Worm (Caenorhabditis elegans): ENCODE data around the gene K07H8.7.

The K07H8.7 gene

DNA sequence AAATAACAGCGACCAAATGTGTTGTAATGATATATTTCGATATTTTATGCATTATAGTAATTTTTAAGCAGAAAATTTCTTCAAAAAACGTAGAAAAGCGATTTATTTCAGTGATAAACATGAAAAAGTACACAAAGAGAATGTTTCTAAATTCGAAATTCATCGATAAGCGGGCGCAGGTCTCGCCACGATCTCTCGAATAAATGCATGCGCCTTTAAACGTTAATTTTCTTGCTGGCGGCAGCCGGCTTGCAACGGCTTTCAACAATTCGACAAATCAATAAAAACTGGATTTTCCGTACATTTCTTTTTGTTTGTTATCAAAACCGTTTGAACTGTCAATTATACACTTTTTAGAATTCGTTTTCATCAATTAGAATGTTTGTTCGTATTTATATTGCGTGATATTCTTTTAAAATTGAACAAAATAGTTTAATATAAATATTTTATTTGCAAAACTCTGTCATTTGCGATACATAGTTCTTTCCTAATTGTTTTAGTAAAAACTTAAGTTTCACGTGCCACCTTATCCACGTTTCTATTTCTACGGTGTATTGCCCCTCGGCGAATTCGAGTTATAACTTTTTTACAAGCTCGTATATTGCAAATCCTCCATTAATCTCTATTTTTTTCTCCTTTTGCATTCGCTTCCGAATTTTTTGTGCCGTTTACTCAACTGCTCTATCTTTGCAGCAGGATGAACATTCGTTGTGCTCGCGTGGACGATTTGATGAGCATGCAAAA is 29.9 kb upstream of the K07H8.7 start, which contains the start of gene daf-31 (continued):
- TF ChIP-seq snpc-4 (tag; optimal IDR thresholded peaks at IDR 0.05) (no peak), daf-8 (GFP tag; IDR thresholded peaks at IDR 0.05) (no peak), fos-1 (tag; optimal IDR thresholded peaks at IDR 0.05) (no peak), dmd-8 (GFP tag; IDR thresholded peaks at IDR 0.05) (no peak), zip-11 (GFP tag; IDR thresholded peaks at IDR 0.05) (no peak), nhr-25 (tag; optimal IDR thresholded peaks at IDR 0.05; ENCODE audit: borderline replicate concordance, insufficient read depth) (no peak), ceh-62 (tag; optimal IDR thresholded peaks at IDR 0.05) (no peak), D1046.2 (GFP tag; IDR thresholded peaks at IDR 0.05) (no peak), unc-39 (tag; optimal IDR thresholded peaks at IDR 0.05) (no peak), set-16 (GFP tag; IDR thresholded peaks at IDR 0.05) (no peak), madf-5 (GFP tag; IDR thresholded peaks at IDR 0.05) (no peak), mxl-3 (GFP tag; optimal IDR thresholded peaks at IDR 0.05) (no peak), pqm-1 (tag; optimal IDR thresholded peaks at IDR 0.05) (no peak), dmd-9 (GFP tag; IDR thresholded peaks at IDR 0.05) (no peak), lin-13 (GFP tag; optimal IDR thresholded peaks at IDR 0.05) (peak; percentile 24), aly-2 (tag; optimal IDR thresholded peaks at IDR 0.05) (no peak), zfp-2 (tag; optimal IDR thresholded peaks at IDR 0.05) (no peak), ctbp-1 (GFP tag; IDR thresholded peaks at IDR 0.05) (no peak), ZK546.5 (tag; optimal IDR thresholded peaks at IDR 0.05) (no peak), nhr-111 (GFP tag; optimal IDR thresholded peaks at IDR 0.05) (no peak), pha-4 (GFP tag; IDR thresholded peaks at IDR 0.05) (no peak), pha-4 (tag; optimal IDR thresholded peaks at IDR 0.05) (peak; percentile 39), php-3 (GFP tag; IDR thresholded peaks at IDR 0.05) (no peak), lin-39 (tag; optimal IDR thresholded peaks at IDR 0.05) (no peak), unc-62 (GFP tag; optimal IDR thresholded peaks at IDR 0.05 in 1 of 2) (no peak), unc-62 (tag; optimal IDR thresholded peaks at IDR 0.05) (no peak), lim-7 (GFP tag; IDR thresholded peaks at IDR 0.05) (no peak), hif-1 (tag; optimal IDR thresholded peaks at IDR 0.05) (no peak), F44E2.7 (GFP tag; IDR thresholded peaks at IDR 0.05) (no peak), mes-2 (tag; optimal IDR thresholded peaks at IDR 0.05; ENCODE audit: poor library complexity, severe bottlenecking) (peak; percentile 77), dve-1 (tag; optimal IDR thresholded peaks at IDR 0.05; ENCODE audit: insufficient read depth) (peak; percentile 36), tag-97 (GFP tag; IDR thresholded peaks at IDR 0.05) (no peak), gei-8 (GFP tag; optimal IDR thresholded peaks at IDR 0.05) (no peak), dpl-1 (GFP tag; optimal IDR thresholded peaks at IDR 0.05) (peak; percentile 57), F10B5.3 (tag; optimal IDR thresholded peaks at IDR 0.05) (no peak), rbr-2 (tag; optimal IDR thresholded peaks at IDR 0.05) (peak; percentile 36), zag-1 (tag; optimal IDR thresholded peaks at IDR 0.05) (no peak), duxl-1 (tag; optimal IDR thresholded peaks at IDR 0.05; ENCODE audit: poor library complexity) (no peak), lsy-2 (tag; optimal IDR thresholded peaks at IDR 0.05) (peak in 1 of 2 experiments; percentile 75), hmg-1.1 (GFP tag; IDR thresholded peaks at IDR 0.05) (no peak), nhr-41 (GFP tag; IDR thresholded peaks at IDR 0.05) (no peak), jun-1 (tag; optimal IDR thresholded peaks at IDR 0.05) (no peak), lir-3 (tag; optimal IDR thresholded peaks at IDR 0.05) (no peak), ces-1 (GFP tag; optimal IDR thresholded peaks at IDR 0.05) (no peak), zfp-3 (GFP tag; conservative IDR thresholded peaks at IDR 0.05) (no peak), ceh-44 (GFP tag; IDR thresholded peaks at IDR 0.05) (no peak), R02D3.7 (tag; optimal IDR thresholded peaks at IDR 0.05) (no peak), F26F4.8 (GFP tag; conservative IDR thresholded peaks at IDR 0.05) (no peak), lin-15B (tag; optimal IDR thresholded peaks at IDR 0.05) (no peak), nhr-28 (tag; optimal IDR thresholded peaks at IDR 0.05) (peak; percentile 3), Y105C5A.15 (GFP tag; IDR thresholded peaks at IDR 0.05) (no peak)

Measured in whole organism, L4 larva.